Comparison of ENCODE assay signal across 1 fruit fly cellular context in the genomic region with DNA sequence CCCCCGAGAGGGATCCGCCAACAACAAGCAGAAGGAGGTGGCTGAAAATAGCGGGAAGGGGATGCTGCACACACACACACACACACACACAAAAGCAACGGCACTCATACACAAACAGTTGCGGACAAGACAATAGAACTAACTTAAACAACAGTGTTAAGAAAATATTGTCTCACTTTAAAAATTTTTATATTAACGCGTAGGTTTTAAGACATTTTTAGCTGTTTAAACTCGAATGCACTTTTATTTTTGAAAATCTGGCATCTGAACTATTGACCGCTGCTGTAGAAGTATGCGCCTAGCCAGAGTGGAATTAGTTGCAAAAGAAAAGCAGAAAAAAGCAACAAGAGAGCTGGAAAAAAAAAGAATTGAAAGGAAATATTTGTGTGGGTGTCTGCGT.
TF ChIP-seq lines count a peak whose summit lies in the region.

No protein-coding gene starts in this region.

TF ChIP-seq in whole organism, embryonic, 481 proteins besides CTCF, POLR2A, EP300 and RAD21 (continued from another document and continues in another):
- TF ChIP-seq CG12769 (tag; optimal IDR thresholded peaks at IDR 0.05; lab: Kevin White, UChicago) (peak; percentile 87), NfI (GFP tag; optimal IDR thresholded peaks at IDR 0.05; lab: Kevin White, UChicago) (peak; percentile 90), CG13287 (GFP tag; IDR thresholded peaks at IDR 0.05; lab: Robert Waterston, UW; ENCODE audit: partially characterized antibody) (no peak), ash1 (GFP tag; optimal IDR thresholded peaks at IDR 0.05; lab: Kevin White, UChicago) (no peak), fu2 (GFP tag; optimal IDR thresholded peaks at IDR 0.05; lab: Kevin White, UChicago) (peak; percentile 61), hbn (GFP tag; IDR thresholded peaks at IDR 0.05; lab: Robert Waterston, UW; ENCODE audit: partially characterized antibody) (no peak), Optix (GFP tag; IDR thresholded peaks at IDR 0.05; lab: Robert Waterston, UW) (peak; percentile 75; the same call in 2 of the 3 replicates), unc-4 (GFP tag; IDR thresholded peaks at IDR 0.05; lab: Robert Waterston, UW; ENCODE audit: partially characterized antibody) (no peak), pan (optimal IDR thresholded peaks at IDR 0.05; lab: Kevin White, UChicago) (no peak), pan (GFP tag; optimal IDR thresholded peaks at IDR 0.05 in 1 of 2, IDR thresholded peaks at IDR 0.05 in 1 of 2) (peak in 1 of 2 experiments; percentile 89), CG8290 (GFP tag; optimal IDR thresholded peaks at IDR 0.05; lab: Kevin White, UChicago) (peak; percentile 6), CG8290 (tag; optimal IDR thresholded peaks at IDR 0.05; lab: Kevin White, UChicago) (peak in 1 of 2 experiments; percentile 83), CG11456 (GFP tag; IDR thresholded peaks at IDR 0.05; lab: Robert Waterston, UW) (peak; percentile 81), hb (GFP tag; IDR thresholded peaks at IDR 0.05; lab: Robert Waterston, UW; ENCODE audit: partially characterized antibody) (no peak), psq (GFP tag; optimal IDR thresholded peaks at IDR 0.05; lab: Kevin White, UChicago) (peak; percentile 29), emc (GFP tag; optimal IDR thresholded peaks at IDR 0.05; lab: Kevin White, UChicago) (peak; percentile 40), CG1233 (GFP tag; optimal IDR thresholded peaks at IDR 0.05; lab: Kevin White, UChicago) (peak; percentile 75), p53 (GFP tag; optimal IDR thresholded peaks at IDR 0.05; lab: Kevin White, UChicago) (no peak), CG16815 (GFP tag; optimal IDR thresholded peaks at IDR 0.05; lab: Kevin White, UChicago) (peak; percentile 68), Taf1 (GFP tag; IDR thresholded peaks at IDR 0.05; lab: Robert Waterston, UW) (peak; percentile 64; the same call in 1 of the 2 replicates), Stat92E (GFP tag; optimal IDR thresholded peaks at IDR 0.05; lab: Kevin White, UChicago) (no peak), tx (GFP tag; optimal IDR thresholded peaks at IDR 0.05; lab: Kevin White, UChicago) (peak; percentile 75), disco-r (GFP tag; optimal IDR thresholded peaks at IDR 0.05; lab: Kevin White, UChicago) (peak; percentile 59), Oaz (GFP tag; IDR thresholded peaks at IDR 0.05; lab: Robert Waterston, UW) (peak; percentile 55; the same call in 1 of the 2 replicates), CG7963 (GFP tag; IDR thresholded peaks at IDR 0.05; lab: Robert Waterston, UW; ENCODE audit: partially characterized antibody) (no peak), HmgZ (tag; optimal IDR thresholded peaks at IDR 0.05; lab: Kevin White, UChicago) (peak; percentile 83), Hr3 (GFP tag; optimal IDR thresholded peaks at IDR 0.05; lab: Kevin White, UChicago) (peak; percentile 75), Nf-YB (GFP tag; optimal IDR thresholded peaks at IDR 0.05; lab: Kevin White, UChicago) (peak; percentile 72), CG13296 (GFP tag; optimal IDR thresholded peaks at IDR 0.05; lab: Kevin White, UChicago) (peak; percentile 82), hkb (optimal IDR thresholded peaks at IDR 0.05; lab: Kevin White, UChicago) (no peak), hkb (GFP tag; IDR thresholded peaks at IDR 0.05; lab: Robert Waterston, UW) (peak; percentile 80), Kr (GFP tag; optimal IDR thresholded peaks at IDR 0.05; lab: Kevin White, UChicago) (no peak), CG9437 (GFP tag; optimal IDR thresholded peaks at IDR 0.05; lab: Kevin White, UChicago) (peak; percentile 72), Dek (tag; optimal IDR thresholded peaks at IDR 0.05; lab: Kevin White, UChicago) (peak; percentile 89), CG17802 (tag; optimal IDR thresholded peaks at IDR 0.05; lab: Kevin White, UChicago) (peak; percentile 34), CG11560 (tag; IDR thresholded peaks at IDR 0.05; lab: Robert Waterston, UW) (peak; percentile 61; the same call in 2 of the 3 replicates), CG34224 (GFP tag; IDR thresholded peaks at IDR 0.05; lab: Robert Waterston, UW; ENCODE audit: partially characterized antibody) (no peak), D (optimal IDR thresholded peaks at IDR 0.05; lab: Kevin White, UChicago) (no peak), D (GFP tag; optimal IDR thresholded peaks at IDR 0.05; lab: Kevin White, UChicago) (peak; percentile 61), Mad (GFP tag; optimal IDR thresholded peaks at IDR 0.05; lab: Kevin White, UChicago) (peak; percentile 65), CG6654 (GFP tag; optimal IDR thresholded peaks at IDR 0.05; lab: Kevin White, UChicago) (no peak), CG10366 (GFP tag; IDR thresholded peaks at IDR 0.05; lab: Robert Waterston, UW) (peak; percentile 83), CG9932 (GFP tag; IDR thresholded peaks at IDR 0.05; lab: Robert Waterston, UW) (peak; percentile 70), dmrt99B (tag; optimal IDR thresholded peaks at IDR 0.05; lab: Kevin White, UChicago) (peak; percentile 87), eve (GFP tag; optimal IDR thresholded peaks at IDR 0.05; lab: Kevin White, UChicago) (peak; percentile 41 to 93), Sry-β (GFP tag; optimal IDR thresholded peaks at IDR 0.05; lab: Kevin White, UChicago) (no peak), toy (GFP tag; IDR thresholded peaks at IDR 0.05; lab: Robert Waterston, UW) (no peak), CG15269 (tag; optimal IDR thresholded peaks at IDR 0.05; lab: Kevin White, UChicago) (peak; percentile 88), bigmax (GFP tag; optimal IDR thresholded peaks at IDR 0.05; lab: Kevin White, UChicago) (no peak), bsh (GFP tag; optimal IDR thresholded peaks at IDR 0.05; lab: Kevin White, UChicago) (peak; percentile 17 to 86), CrebB (tag; optimal IDR thresholded peaks at IDR 0.05; lab: Kevin White, UChicago) (peak; percentile 81), chif (GFP tag; optimal IDR thresholded peaks at IDR 0.05; lab: Kevin White, UChicago) (peak; percentile 66 to 77), Scr (GFP tag; IDR thresholded peaks at IDR 0.05; lab: Robert Waterston, UW; ENCODE audit: partially characterized antibody) (no peak), btn (GFP tag; optimal IDR thresholded peaks at IDR 0.05; lab: Kevin White, UChicago) (peak; percentile 55), br (optimal IDR thresholded peaks at IDR 0.05; lab: Kevin White, UChicago) (no peak), CG7786 (GFP tag; optimal IDR thresholded peaks at IDR 0.05; lab: Kevin White, UChicago) (peak; percentile 85), Fer2 (tag; optimal IDR thresholded peaks at IDR 0.05; lab: Kevin White, UChicago) (peak; percentile 64), Adf1 (GFP tag; IDR thresholded peaks at IDR 0.05; lab: Robert Waterston, UW) (peak; percentile 45; the same call in 1 of the 2 replicates), tap (tag; optimal IDR thresholded peaks at IDR 0.05; lab: Kevin White, UChicago) (peak; percentile 83), Bteb2 (GFP tag; optimal IDR thresholded peaks at IDR 0.05; lab: Kevin White, UChicago) (peak; percentile 71), CG32767 (GFP tag; IDR thresholded peaks at IDR 0.05; lab: Robert Waterston, UW) (peak; percentile 67; the same call in 1 of the 2 replicates), ftz-f1 (GFP tag; optimal IDR thresholded peaks at IDR 0.05; lab: Kevin White, UChicago) (no peak), CG31365 (tag; optimal IDR thresholded peaks at IDR 0.05; lab: Kevin White, UChicago) (peak; percentile 55), Dip2 (GFP tag; IDR thresholded peaks at IDR 0.05; lab: Robert Waterston, UW) (no peak), dysf (GFP tag; IDR thresholded peaks at IDR 0.05; lab: Robert Waterston, UW) (peak; percentile 87), bcd (GFP tag; optimal IDR thresholded peaks at IDR 0.05; lab: Kevin White, UChicago) (peak; percentile 79), ci (GFP tag; IDR thresholded peaks at IDR 0.05; lab: Robert Waterston, UW) (peak; percentile 93), CG11085 (GFP tag; IDR thresholded peaks at IDR 0.05; lab: Robert Waterston, UW) (peak; percentile 60; the same call in 1 of the 2 replicates), Sin3A (optimal IDR thresholded peaks at IDR 0.05; lab: Kevin White, UChicago) (no peak), CG8388 (GFP tag; optimal IDR thresholded peaks at IDR 0.05; lab: Kevin White, UChicago) (peak; percentile 67), CG12942 (GFP tag; optimal IDR thresholded peaks at IDR 0.05; lab: Kevin White, UChicago) (peak; percentile 51), oc (tag; optimal IDR thresholded peaks at IDR 0.05; lab: Kevin White, UChicago) (peak; percentile 85), CG12391 (tag; optimal IDR thresholded peaks at IDR 0.05; lab: Kevin White, UChicago) (peak; percentile 88), twi (tag; optimal IDR thresholded peaks at IDR 0.05; lab: Kevin White, UChicago) (peak; percentile 67), CHES-1-like (GFP tag; optimal IDR thresholded peaks at IDR 0.05; lab: Kevin White, UChicago) (peak; percentile 78), CG15696 (tag; optimal IDR thresholded peaks at IDR 0.05; lab: Kevin White, UChicago) (peak; percentile 70), CG13424 (tag; optimal IDR thresholded peaks at IDR 0.05; lab: Kevin White, UChicago) (peak; percentile 88), aop (GFP tag; IDR thresholded peaks at IDR 0.05; lab: Robert Waterston, UW) (no peak), Dip3 (GFP tag; optimal IDR thresholded peaks at IDR 0.05; lab: Kevin White, UChicago) (peak; percentile 76), CG7357 (GFP tag; IDR thresholded peaks at IDR 0.05; lab: Robert Waterston, UW) (peak; percentile 81), Six4 (GFP tag; optimal IDR thresholded peaks at IDR 0.05; lab: Kevin White, UChicago) (peak; percentile 62), MBD-R2 (GFP tag; IDR thresholded peaks at IDR 0.05; lab: Robert Waterston, UW) (peak; percentile 51; the same call in 1 of the 2 replicates), Dfd (GFP tag; optimal IDR thresholded peaks at IDR 0.05; lab: Kevin White, UChicago) (no peak), CG5245 (GFP tag; optimal IDR thresholded peaks at IDR 0.05; lab: Kevin White, UChicago) (peak; percentile 47), CG18764 (GFP tag; optimal IDR thresholded peaks at IDR 0.05; lab: Kevin White, UChicago) (peak; percentile 35), CG6689 (GFP tag; IDR thresholded peaks at IDR 0.05; lab: Robert Waterston, UW) (peak; percentile 90), Side (GFP tag; optimal IDR thresholded peaks at IDR 0.05; lab: Kevin White, UChicago) (peak; percentile 78), CG14014 (GFP tag; IDR thresholded peaks at IDR 0.05; lab: Robert Waterston, UW) (peak; percentile 88), Asciz (GFP tag; optimal IDR thresholded peaks at IDR 0.05; lab: Kevin White, UChicago) (peak; percentile 71), CG4854 (GFP tag; optimal IDR thresholded peaks at IDR 0.05; lab: Kevin White, UChicago) (peak; percentile 61), lilli (GFP tag; optimal IDR thresholded peaks at IDR 0.05; lab: Kevin White, UChicago) (peak; percentile 82), jumu (GFP tag; optimal IDR thresholded peaks at IDR 0.05; lab: Kevin White, UChicago) (peak; percentile 59), CG16779 (GFP tag; IDR thresholded peaks at IDR 0.05; lab: Robert Waterston, UW) (0 out of 2 replicates have a peak, but pooled peaks have one; percentile 8), pros (GFP tag; optimal IDR thresholded peaks at IDR 0.05; lab: Kevin White, UChicago) (no peak), CG9817 (tag; optimal IDR thresholded peaks at IDR 0.05; lab: Kevin White, UChicago) (peak; percentile 90), Awh (GFP tag; IDR thresholded peaks at IDR 0.05; lab: Robert Waterston, UW) (peak; percentile 82), knrl (GFP tag; IDR thresholded peaks at IDR 0.05; lab: Robert Waterston, UW; ENCODE audit: partially characterized antibody) (no peak), CG2889 (GFP tag; IDR thresholded peaks at IDR 0.05; lab: Robert Waterston, UW) (peak; percentile 40; the same call in 1 of the 3 replicates), sug (tag; optimal IDR thresholded peaks at IDR 0.05; lab: Kevin White, UChicago) (peak; percentile 79), sr (GFP tag; IDR thresholded peaks at IDR 0.05; lab: Robert Waterston, UW) (no peak; the same call in 1 of the 3 replicates), gro (GFP tag; optimal IDR thresholded peaks at IDR 0.05; lab: Kevin White, UChicago) (peak; percentile 87), en (GFP tag; optimal IDR thresholded peaks at IDR 0.05; lab: Kevin White, UChicago) (peak; percentile 16), CG1529 (GFP tag; optimal IDR thresholded peaks at IDR 0.05; lab: Kevin White, UChicago) (peak; percentile 76), CG5953 (GFP tag; IDR thresholded peaks at IDR 0.05; lab: Robert Waterston, UW) (peak; percentile 74), CG9609 (GFP tag; optimal IDR thresholded peaks at IDR 0.05; lab: Kevin White, UChicago) (peak; percentile 75), Neu2 (GFP tag; optimal IDR thresholded peaks at IDR 0.05; lab: Kevin White, UChicago; ENCODE audit: borderline replicate concordance) (peak; percentile 4), CG8765 (GFP tag; IDR thresholded peaks at IDR 0.05; lab: Robert Waterston, UW) (peak; percentile 92), abd-A (tag; optimal IDR thresholded peaks at IDR 0.05; lab: Kevin White, UChicago) (peak; percentile 83), Jarid2 (GFP tag; optimal IDR thresholded peaks at IDR 0.05; lab: Kevin White, UChicago) (no peak), CG7271 (tag; optimal IDR thresholded peaks at IDR 0.05; lab: Kevin White, UChicago) (no peak), ems (GFP tag; optimal IDR thresholded peaks at IDR 0.05; lab: Kevin White, UChicago) (peak; percentile 83), ssp (GFP tag; IDR thresholded peaks at IDR 0.05; lab: Robert Waterston, UW) (peak; percentile 75), CG12744 (GFP tag; optimal IDR thresholded peaks at IDR 0.05; lab: Kevin White, UChicago) (peak; percentile 59), Mes4 (GFP tag; optimal IDR thresholded peaks at IDR 0.05; lab: Kevin White, UChicago) (peak; percentile 39), CG2120 (GFP tag; optimal IDR thresholded peaks at IDR 0.05; lab: Kevin White, UChicago) (peak; percentile 88), CG7928 (GFP tag; optimal IDR thresholded peaks at IDR 0.05; lab: Kevin White, UChicago) (peak; percentile 48), CG11247 (GFP tag; IDR thresholded peaks at IDR 0.05; lab: Robert Waterston, UW) (peak; percentile 73), CG17361 (GFP tag; IDR thresholded peaks at IDR 0.05; lab: Robert Waterston, UW) (peak; percentile 91), B-H1 (GFP tag; IDR thresholded peaks at IDR 0.05; lab: Robert Waterston, UW) (peak; percentile 56), CG42726 (GFP tag; IDR thresholded peaks at IDR 0.05; lab: Robert Waterston, UW; ENCODE audit: partially characterized antibody) (no peak), CG17912 (GFP tag; optimal IDR thresholded peaks at IDR 0.05; lab: Kevin White, UChicago) (peak; percentile 71), tgo (GFP tag; IDR thresholded peaks at IDR 0.05; lab: Robert Waterston, UW) (peak; percentile 83), gcm (GFP tag; optimal IDR thresholded peaks at IDR 0.05; lab: Kevin White, UChicago) (peak; percentile 77), CG14710 (tag; optimal IDR thresholded peaks at IDR 0.05; lab: Kevin White, UChicago) (peak; percentile 55)
